Worm (Caenorhabditis elegans) whole organism, midembryonic: ENCODE results near the gene sra-31.

Source experiments
- T22C8.4 ChIP-seq: fragments of 200-800 bp; sonication (Bioruptor generic); IDR thresholded peaks from 2 replicates; pipeline ENCODE4 v1.3.6; 2022; ENCODE audit warnings: missing genetic modification characterization, missing compliant biosample characterization
- cog-1 ChIP-seq: sonication (generic microtip); optimal IDR thresholded peaks from 2 replicates; lab custom pipeline; 2016; ENCODE audit warnings: missing genetic modification characterization, missing compliant biosample characterization
- flt-1 ChIP-seq: fragments of 200-800 bp; sonication (Bioruptor generic); IDR thresholded peaks from 2 replicates; pipeline ENCODE4 v1.3.6; 2022; ENCODE audit warnings: missing genetic modification characterization, missing compliant biosample characterization
- klf-2 ChIP-seq: fragments of 200-800 bp; sonication (Bioruptor generic); conservative IDR thresholded peaks from 2 replicates; pipeline ENCODE4 v1.3.6; 2022; ENCODE audit warnings: missing genetic modification reagents, missing genetic modification characterization, missing compliant biosample characterization
- ref-1 ChIP-seq: fragments of 200-800 bp; sonication (Bioruptor generic); conservative IDR thresholded peaks from 2 replicates; pipeline ENCODE4 v1.3.6; 2022; ENCODE audit warnings: missing genetic modification reagents, missing genetic modification characterization, missing compliant biosample characterization
- tab-1 ChIP-seq: fragments of 200-800 bp; sonication (Bioruptor generic); IDR thresholded peaks from 2 replicates; pipeline ENCODE4 v1.3.6; 2022; ENCODE audit warnings: missing genetic modification characterization, missing compliant biosample characterization
- ztf-23 ChIP-seq: fragments of 200-800 bp; sonication (Bioruptor generic); IDR thresholded peaks from 2 replicates; pipeline ENCODE4 v1.3.6; 2022; ENCODE audit warnings: missing genetic modification reagents, missing genetic modification characterization, missing compliant biosample characterization
- ztf-29 ChIP-seq: fragments of 200-800 bp; sonication (Bioruptor generic); IDR thresholded peaks from 2 replicates; pipeline ENCODE4 v1.3.6; 2022; ENCODE audit warnings: missing genetic modification reagents, missing genetic modification characterization, missing compliant biosample characterization

ce11 chrII:6573677-6574076, 4.6 kb downstream of the sra-31 start, which contains the start of gene sra-28:
- TF ChIP-seq ztf-29 (GFP tag; lab: Robert Waterston, UW) (no peak), flt-1 (GFP tag; lab: Robert Waterston, UW) (no peak), klf-2 (GFP tag; lab: Robert Waterston, UW) (no peak), tab-1 (GFP tag; lab: Robert Waterston, UW) (no peak), T22C8.4 (GFP tag; lab: Robert Waterston, UW) (no peak), ztf-23 (GFP tag; lab: Robert Waterston, UW) (no peak), cog-1 (tag; lab: Kevin White, UChicago) (no peak), ref-1 (GFP tag; lab: Robert Waterston, UW) (no peak)
